Fruit fly (Drosophila melanogaster) whole organism, adult: Measurements from ENCODE around the gene CG2186.

ENCODE experiments used
- CG11617 ChIP-seq: fragments of 200-800 bp; sonication (Bioruptor generic); optimal IDR thresholded peaks from 2 replicates; lab custom pipeline; 2017; ENCODE audit warnings: mild to moderate bottlenecking, missing biosample characterization, missing genetic modification reagents, missing genetic modification characterization
- CG14711 ChIP-seq: fragments of 200-800 bp; sonication (Bioruptor generic); optimal IDR thresholded peaks from 2 replicates; lab custom pipeline; 2018; ENCODE audit warnings: missing biosample characterization, mild to moderate bottlenecking, missing genetic modification characterization, moderate library complexity
- CG1620 ChIP-seq: fragments of 200-800 bp; sonication (Bioruptor generic); optimal IDR thresholded peaks from 2 replicates; lab custom pipeline; 2016; ENCODE audit warnings: missing biosample characterization, missing genetic modification characterization
- CG33017 ChIP-seq: fragments of 200-800 bp; sonication (Bioruptor generic); optimal IDR thresholded peaks from 2 replicates; lab custom pipeline; 2018; ENCODE audit warnings: missing biosample characterization, mild to moderate bottlenecking, missing genetic modification characterization, moderate library complexity
- CG5204 ChIP-seq: fragments of 200-800 bp; sonication (Bioruptor generic); optimal IDR thresholded peaks from 2 replicates; lab custom pipeline; 2016; ENCODE audit warnings: missing biosample characterization, missing genetic modification characterization
- CG7045 ChIP-seq: fragments of 200-800 bp; sonication (Bioruptor generic); optimal IDR thresholded peaks from 2 replicates; lab custom pipeline; 2017; ENCODE audit warnings: missing biosample characterization, mild to moderate bottlenecking, missing genetic modification characterization
- CG7101 ChIP-seq: fragments of 200-800 bp; sonication (Bioruptor generic); optimal IDR thresholded peaks from 2 replicates; lab custom pipeline; 2018; ENCODE audit warnings: missing biosample characterization, mild to moderate bottlenecking, missing genetic modification characterization, moderate library complexity
- Crg-1 ChIP-seq: fragments of 200-800 bp; sonication (Bioruptor generic); optimal IDR thresholded peaks from 2 replicates; lab custom pipeline; 2016; ENCODE audit warnings: missing biosample characterization, missing genetic modification characterization
- Hr96 ChIP-seq: fragments of 200-800 bp; sonication (Bioruptor generic); optimal IDR thresholded peaks from 2 replicates; lab custom pipeline; 2016; ENCODE audit warnings: missing biosample characterization, missing genetic modification characterization
- Mnt ChIP-seq: fragments of 200-800 bp; sonication (Bioruptor generic); optimal IDR thresholded peaks from 2 replicates; lab custom pipeline; 2016; ENCODE audit warnings: missing biosample characterization, mild to moderate bottlenecking, missing genetic modification characterization
- bab1 ChIP-seq: fragments of 200-800 bp; sonication (Bioruptor generic); optimal IDR thresholded peaks from 3 replicates; lab custom pipeline; 2019; ENCODE audit warnings: missing biosample characterization, mild to moderate bottlenecking, missing genetic modification characterization, moderate library complexity
- kay ChIP-seq: fragments of 200-800 bp; sonication (Bioruptor generic); peaks from one replicate; lab custom pipeline; 2016; ENCODE audit warnings: missing biosample characterization, missing genetic modification characterization, borderline replicate concordance
- toe ChIP-seq: fragments of 200-800 bp; sonication (Bioruptor generic); optimal IDR thresholded peaks from 2 replicates; lab custom pipeline; 2016; ENCODE audit warnings: missing biosample characterization, missing genetic modification characterization

- TF ChIP-seq CG33017 (no peak), CG11617 (GFP tag; lab: Kevin White, UChicago) (no peak), CG5204 (no peak), CG7101 (tag; lab: Kevin White, UChicago) (no peak), CG1620 (GFP tag; lab: Kevin White, UChicago) (no peak), Mnt (GFP tag; lab: Kevin White, UChicago) (no peak), CG7045 (GFP tag; lab: Kevin White, UChicago) (no peak), CG14711 (no peak), kay (GFP tag; lab: Kevin White, UChicago) (no peak), Hr96 (GFP tag; lab: Kevin White, UChicago) (no peak), toe (GFP tag; lab: Kevin White, UChicago) (no peak), Crg-1 (GFP tag; lab: Kevin White, UChicago) (no peak), bab1 (GFP tag; lab: Kevin White, UChicago) (no peak)
Observed at dm6 chrX:10820741-10821140, 36.7 kb upstream of the CG2186 start.
